Worm (Caenorhabditis elegans) whole organism, L4 larva: ENCODE measurements around the gene fbxb-81.

Experiments used
- ceh-44 ChIP-seq: fragments of 200-800 bp; sonication (Bioruptor generic); IDR thresholded peaks from 2 replicates; pipeline ENCODE4 v1.3.6; 2022; ENCODE audit warnings: missing genetic modification reagents, missing genetic modification characterization, missing compliant biosample characterization
- fkh-10 ChIP-seq: fragments of 150-350 bp; optimal IDR thresholded peaks from 2 replicates; lab custom pipeline; 2014; ENCODE audit warnings: missing biosample characterization, missing genetic modification reagents, missing genetic modification characterization
- lin-13 ChIP-seq: fragments of 150-350 bp; optimal IDR thresholded peaks from 2 replicates; lab custom pipeline; 2014; ENCODE audit warnings: missing biosample characterization, missing genetic modification reagents, missing genetic modification characterization
- ztf-11 ChIP-seq: fragments of 150-350 bp; optimal IDR thresholded peaks from 2 replicates; lab custom pipeline; 2014; ENCODE audit warnings: missing biosample characterization, missing genetic modification characterization

DNA sequence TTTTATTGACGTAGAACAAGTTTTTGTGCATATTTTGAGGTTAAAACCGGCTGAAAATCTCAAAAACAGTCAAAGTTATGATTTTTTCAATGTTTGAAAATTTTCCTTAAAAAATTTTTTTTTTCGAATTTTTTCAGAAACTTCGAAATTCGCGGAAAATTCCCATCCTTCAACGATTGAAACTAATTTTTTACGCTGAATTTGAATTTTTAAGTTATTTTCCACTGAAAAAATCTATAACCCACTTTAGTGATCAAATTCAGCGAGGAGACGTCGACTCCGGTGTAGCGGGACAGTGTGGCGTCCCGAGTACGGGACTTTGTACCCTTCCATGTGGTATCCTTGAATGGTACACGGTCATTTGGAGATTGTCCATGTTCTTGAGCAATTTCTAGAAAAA lies 48.8 kb downstream of the fbxb-81 start:
- no peak for TF ChIP-seq ztf-11
- no peak for TF ChIP-seq ceh-44
- TF ChIP-seq lin-13 (GFP tag; lab: Kevin White, UChicago), result no peak
- no peak for TF ChIP-seq fkh-10
